Worm (Caenorhabditis elegans): ENCODE data around the gene ced-10.

DNA sequence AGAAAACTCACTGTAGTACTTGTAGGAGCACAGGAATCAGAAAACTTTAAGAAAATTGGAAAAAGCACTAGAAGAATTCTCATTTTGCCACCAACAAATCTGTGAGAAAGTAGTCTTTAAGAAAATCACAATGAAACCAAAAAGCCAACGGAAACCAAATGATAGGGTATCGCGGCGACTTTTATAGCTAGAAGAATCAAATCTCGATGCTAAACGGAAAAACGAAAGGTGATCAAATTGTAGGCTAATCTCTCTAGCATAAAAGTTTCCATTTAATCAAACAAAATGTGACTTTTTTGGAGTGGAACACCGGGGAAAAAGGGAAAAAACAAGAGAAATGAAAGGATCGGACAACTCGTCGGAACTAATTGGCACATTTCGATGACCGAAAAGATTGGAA, 13.0 kb downstream of the ced-10 start, which contains the start of gene C09G12.17:
- TF ChIP-seq cog-1 (tag; optimal IDR thresholded peaks at IDR 0.05) (no peak), T22C8.4 (GFP tag; IDR thresholded peaks at IDR 0.05) (no peak), med-1 (GFP tag; optimal IDR thresholded peaks at IDR 0.05; ENCODE audit: insufficient read depth) (no peak), flt-1 (GFP tag; IDR thresholded peaks at IDR 0.05) (no peak)
